Worm (Caenorhabditis elegans): ENCODE measurements around the gene irld-44.
"Not testable (repeated sequence)": the region's sequence is repeated elsewhere in the genome, so short reads cannot be mapped to it uniquely, and the experiment has no call there.

Gene irld-44

DNA sequence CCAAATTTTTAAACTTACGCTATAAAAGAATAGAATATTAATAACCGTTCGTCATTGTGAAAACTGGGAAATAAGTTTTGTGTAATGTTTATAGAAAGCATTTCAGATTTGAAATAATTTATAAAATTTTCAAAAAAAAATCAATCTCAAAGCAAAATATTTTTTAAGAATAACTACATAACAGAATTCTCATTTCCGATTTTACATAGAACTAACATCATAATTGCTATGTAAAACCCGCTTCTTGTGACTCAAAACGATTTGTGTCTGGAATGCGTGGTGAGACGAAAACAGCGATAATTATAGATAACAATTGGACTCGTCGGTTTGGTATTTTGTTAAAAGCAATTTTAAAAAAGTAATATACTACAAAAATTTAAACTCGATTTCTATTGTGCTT lies 29.6 kb downstream of the irld-44 start, which contains the start of gene srw-91:
Gene srw-91 (minus strand): TSS at position 101 of the 400 bp plus-strand sequence.
- no peak for TF ChIP-seq ceh-14 (tag; optimal IDR thresholded peaks at IDR 0.05)
- no peak for TF ChIP-seq K09A11.1 (tag; optimal IDR thresholded peaks at IDR 0.05; ENCODE audit: insufficient read depth)
- no peak for TF ChIP-seq mec-3 (tag; optimal IDR thresholded peaks at IDR 0.05; ENCODE audit: borderline replicate concordance)
- no peak for TF ChIP-seq che-1 (tag; optimal IDR thresholded peaks at IDR 0.05)
- TF ChIP-seq pha-4 (tag; optimal IDR thresholded peaks at IDR 0.05), result no peak
- no peak for TF ChIP-seq nhr-11 (tag; optimal IDR thresholded peaks at IDR 0.05)
- no peak for TF ChIP-seq hlh-15 (tag; optimal IDR thresholded peaks at IDR 0.05)
- TF ChIP-seq ceh-22 (tag; optimal IDR thresholded peaks at IDR 0.05), result no peak
- no peak for TF ChIP-seq dmd-4 (tag; optimal IDR thresholded peaks at IDR 0.05; ENCODE audit: borderline replicate concordance)

ce11 chrV:1682279-1682678 lies 31.1 kb downstream of the irld-44 start, which contains the start of gene srh-3:
TSS of gene srh-3 (plus strand) at chrV:1682579.
- TF ChIP-seq fax-1 (tag; optimal IDR thresholded peaks at IDR 0.05), result no peak
- no peak for TF ChIP-seq zip-5 (tag; optimal IDR thresholded peaks at IDR 0.05)
- no peak for TF ChIP-seq pros-1 (tag; optimal IDR thresholded peaks at IDR 0.05)
- no peak for TF ChIP-seq pag-3 (tag; optimal IDR thresholded peaks at IDR 0.05; ENCODE audit: borderline replicate concordance)
- TF ChIP-seq eyg-1 (tag; optimal IDR thresholded peaks at IDR 0.05), result no peak
- TF ChIP-seq unc-86 (tag; optimal IDR thresholded peaks at IDR 0.05), result no peak
- no peak for TF ChIP-seq F13H6.1 (tag; optimal IDR thresholded peaks at IDR 0.05)
- no peak for TF ChIP-seq elt-4 (tag; optimal IDR thresholded peaks at IDR 0.05)
- TF ChIP-seq hlh-6 (tag; optimal IDR thresholded peaks at IDR 0.05), result no peak
- TF ChIP-seq ztf-16 (tag; optimal IDR thresholded peaks at IDR 0.05), result no peak
- no peak for TF ChIP-seq ttx-3 (tag; optimal IDR thresholded peaks at IDR 0.05)

DNA sequence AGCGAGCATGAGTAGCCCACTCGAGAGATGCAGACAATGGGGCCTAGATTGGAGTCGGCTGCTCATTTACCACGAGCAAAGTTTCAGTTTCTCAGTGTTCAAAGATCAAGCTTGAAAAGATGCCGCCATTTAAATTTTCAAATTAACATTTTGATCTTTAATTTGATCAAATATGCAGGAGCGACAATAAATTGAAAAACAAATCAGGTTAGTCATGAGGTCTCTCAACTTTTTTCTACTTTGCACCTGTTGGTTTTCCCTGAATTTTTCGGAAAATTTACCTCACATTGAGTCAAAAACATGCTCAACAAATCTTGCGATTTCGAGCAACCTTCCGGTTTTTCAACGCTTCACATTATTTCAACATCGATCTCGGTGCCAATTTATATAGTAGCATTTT lies 34.2 kb downstream of the irld-44 start, which contains the start of gene srh-5:
Gene srh-5 (plus strand): TSS at position 301 of the 400 bp plus-strand sequence.
- no peak for TF ChIP-seq sox-4 (tag; optimal IDR thresholded peaks at IDR 0.05)
- TF ChIP-seq dve-1 (tag; optimal IDR thresholded peaks at IDR 0.05), result no peak
- no peak for TF ChIP-seq syd-9 (tag; optimal IDR thresholded peaks at IDR 0.05)
- TF ChIP-seq ztf-16 (tag; optimal IDR thresholded peaks at IDR 0.05), result no peak
- no peak for TF ChIP-seq pqm-1 (tag; optimal IDR thresholded peaks at IDR 0.05)
- no peak for TF ChIP-seq pha-2 (tag; optimal IDR thresholded peaks at IDR 0.05)
- TF ChIP-seq ceh-34 (tag; optimal IDR thresholded peaks at IDR 0.05), result no peak
- TF ChIP-seq fkh-10 (GFP tag; optimal IDR thresholded peaks at IDR 0.05), result no peak
- TF ChIP-seq ceh-45 (GFP tag; IDR thresholded peaks at IDR 0.05), result no peak

- not testable (repeated sequence) for TF ChIP-seq sox-2 (GFP tag; IDR thresholded peaks at IDR 0.05); unc-55 (GFP tag; optimal IDR thresholded peaks at IDR 0.05); ceh-22 (tag; optimal IDR thresholded peaks at IDR 0.05)
Measured at ce11 chrV:1692494-1692893, 41.3 kb downstream of the irld-44 start, which contains the start of gene Y46H3C.5. TSS of gene Y46H3C.5 (minus strand) at chrV:1692495.

DNA sequence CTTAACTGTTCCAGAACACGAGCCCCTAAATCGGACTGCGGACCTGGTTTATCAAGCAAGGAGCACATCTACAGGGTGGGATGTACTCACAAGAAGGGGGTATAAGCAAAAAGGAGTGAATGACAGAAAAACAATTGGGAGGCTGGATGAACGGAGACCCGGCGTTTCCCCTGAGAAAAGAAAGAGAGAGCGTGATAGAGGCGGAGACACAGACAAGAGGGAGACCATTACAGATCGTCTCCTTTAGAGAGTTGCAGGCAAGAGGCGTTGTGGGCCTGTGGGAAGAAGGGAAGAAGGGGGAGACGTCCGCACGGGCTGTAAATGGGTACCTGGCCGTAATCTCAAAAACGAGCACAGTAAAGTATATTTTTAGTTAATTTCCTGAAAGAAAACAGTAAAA lies 42.7 kb downstream of the irld-44 start, which contains the start of gene Y46H3C.7:
Gene Y46H3C.7 (minus strand): TSS at position 147 of the 400 bp plus-strand sequence.
- TF ChIP-seq che-1 (tag; optimal IDR thresholded peaks at IDR 0.05); ceh-24 (tag; optimal IDR thresholded peaks at IDR 0.05); hlh-13 (GFP tag; optimal IDR thresholded peaks at IDR 0.05): not testable (repeated sequence)

- TF ChIP-seq npax-4 (tag; optimal IDR thresholded peaks at IDR 0.05) (no peak), hlh-8 (tag; optimal IDR thresholded peaks at IDR 0.05) (no peak), unc-42 (tag; optimal IDR thresholded peaks at IDR 0.05) (no peak), ceh-6 (GFP tag; optimal IDR thresholded peaks at IDR 0.05) (no peak)
Measured at ce11 chrV:1698400-1698799, 47.3 kb downstream of the irld-44 start.
